Fruit fly (Drosophila melanogaster) whole organism, larva: ENCODE results near the gene CG13062.

ENCODE experiments used
- noc ChIP-seq: fragments of 200-800 bp; sonication (Bioruptor generic); optimal IDR thresholded peaks from 3 replicates; lab custom pipeline; 2019; ENCODE audit warnings: missing biosample characterization, mild to moderate bottlenecking, missing genetic modification characterization, moderate library complexity

The CG13062 gene

dm6 chr3L:16313985-16314384 is at the start of gene CG13062:
CG13062 (plus strand) TSS chr3L:16314285.
- TF ChIP-seq noc (tag; lab: Kevin White, UChicago): no peak

- TF ChIP-seq noc (tag; lab: Kevin White, UChicago): no peak
Measured at dm6 chr3L:16265000-16265399, 49.1 kb upstream of the CG13062 start, which contains the start of the genes CG13051 and CG13069. CG13051 (minus strand) TSS chr3L:16265100. CG13069 (plus strand) TSS chr3L:16265385.

DNA sequence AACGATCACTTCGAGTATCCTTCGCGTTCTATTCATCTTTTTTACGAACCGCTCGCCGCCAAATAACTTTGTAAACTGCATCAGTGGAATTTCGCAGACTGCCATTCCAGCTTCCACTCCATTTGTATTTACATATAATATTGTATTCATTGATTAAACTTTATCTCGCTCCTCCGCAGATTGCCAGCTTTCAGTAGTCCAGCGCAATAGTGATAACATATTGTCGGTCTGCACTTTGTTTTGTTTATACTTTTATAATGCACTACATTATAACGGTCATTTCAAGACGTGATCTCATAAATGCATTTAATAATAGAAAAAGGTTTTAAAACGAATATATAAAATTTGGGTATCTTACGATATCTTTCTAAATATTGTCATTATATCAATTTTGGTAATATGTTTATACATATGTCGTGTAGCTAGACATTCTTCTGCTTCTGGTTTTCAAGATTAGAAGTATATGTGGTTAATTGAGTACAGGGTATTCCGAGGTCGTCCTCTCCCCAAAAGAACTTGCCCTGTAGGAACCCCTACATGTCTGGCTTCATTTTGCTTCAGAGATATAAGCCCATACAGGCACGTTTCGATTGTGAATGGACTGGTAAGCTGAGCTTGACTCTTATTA is 45.9 kb upstream of the CG13062 start, which contains the start of gene CG4950:
Gene CG4950, minus strand, starts transcription at position 51 of the 628 bp plus-strand sequence.
- no peak for TF ChIP-seq noc (tag; lab: Kevin White, UChicago)

DNA sequence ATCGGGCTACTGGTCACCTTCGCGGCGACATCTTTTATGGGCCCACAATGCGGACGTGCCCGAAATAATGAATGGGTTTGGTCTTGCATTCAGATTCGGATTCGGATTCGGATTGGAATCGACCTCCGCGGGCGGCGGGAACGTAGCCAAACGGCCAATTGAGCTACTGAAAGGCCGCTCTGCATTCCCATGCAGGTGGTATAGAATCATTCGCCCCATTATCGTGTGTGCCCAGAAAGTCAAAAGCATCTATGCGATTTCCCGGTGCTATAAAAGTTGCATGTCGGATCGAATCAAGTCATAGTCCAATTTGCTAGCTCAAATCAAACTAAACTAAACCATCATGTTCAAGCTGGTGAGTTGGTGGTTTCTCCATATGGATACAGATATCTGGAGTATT is 45.0 kb upstream of the CG13062 start, which contains the start of gene CG13068:
Gene CG13068, plus strand, starts transcription at position 301 of the 400 bp plus-strand sequence.
- no peak for TF ChIP-seq noc (tag; lab: Kevin White, UChicago)

DNA sequence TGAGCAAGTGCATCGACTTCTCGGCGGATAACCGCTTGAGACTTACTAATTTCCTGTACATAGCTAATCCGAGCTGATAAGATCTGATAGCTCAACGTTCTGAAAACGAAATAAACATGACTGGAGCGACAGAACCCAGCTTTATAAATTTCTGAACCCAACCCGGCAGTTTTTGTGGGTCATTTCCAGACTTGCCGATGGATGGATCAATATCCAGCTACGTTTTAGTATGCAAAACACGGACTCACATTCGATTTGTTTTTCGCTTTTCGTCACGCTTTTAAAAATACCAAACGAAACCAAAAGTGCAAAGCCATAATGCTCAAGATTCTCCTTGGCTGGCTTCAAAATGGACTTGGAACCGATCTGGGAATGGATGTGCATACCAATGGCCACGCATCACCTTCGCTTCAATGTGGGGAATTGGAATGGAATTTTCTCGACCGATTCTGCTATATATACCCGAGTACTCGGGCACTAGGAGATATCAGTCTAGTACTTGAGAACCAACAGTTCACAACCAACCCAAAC is 43.2 kb upstream of the CG13062 start, which contains the start of the genes CG34248 and CG13067:
Gene CG34248, minus strand, starts transcription at position 101 of the 531 bp plus-strand sequence.
Gene CG13067, plus strand, starts transcription at position 481 of the 531 bp plus-strand sequence.
- no peak for TF ChIP-seq noc (tag; lab: Kevin White, UChicago)

- TF ChIP-seq noc (tag; lab: Kevin White, UChicago): no peak
Measured at dm6 chr3L:16272338-16272959, 41.6 kb upstream of the CG13062 start, which contains the start of gene CG13066. CG13066 (plus strand) TSS chr3L:16272909.

dm6 chr3L:16275391-16276017 is 38.6 kb upstream of the CG13062 start:
- no peak for TF ChIP-seq noc (tag; lab: Kevin White, UChicago)

- no peak for TF ChIP-seq noc (tag; lab: Kevin White, UChicago)
Measured at dm6 chr3L:16277135-16277534, 37.0 kb upstream of the CG13062 start, which contains the start of gene CG13065. CG13065 (plus strand) TSS chr3L:16277435.

DNA sequence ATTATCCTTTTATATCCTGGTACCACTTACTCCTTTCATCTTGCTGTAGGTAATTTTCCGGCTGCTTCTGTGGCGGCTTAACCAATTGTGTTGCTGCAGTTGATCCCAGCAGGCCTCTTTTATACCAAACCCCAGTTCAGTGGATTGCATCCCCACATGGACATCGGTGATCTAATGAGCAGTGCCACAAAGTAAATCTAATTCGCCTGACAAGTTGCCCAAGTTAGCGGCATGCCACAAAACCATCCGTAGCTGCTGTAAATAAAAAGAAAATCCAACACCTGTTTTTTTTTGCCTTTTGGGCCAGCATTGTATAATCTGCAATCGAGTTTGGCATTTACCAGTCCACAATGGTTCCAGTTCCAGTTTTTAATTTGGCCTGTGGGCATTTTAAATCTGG is 34.9 kb upstream of the CG13062 start, which contains the start of gene CG13050:
Gene CG13050, minus strand, starts transcription at position 101 of the 400 bp plus-strand sequence.
- no peak for TF ChIP-seq noc (tag; lab: Kevin White, UChicago)

DNA sequence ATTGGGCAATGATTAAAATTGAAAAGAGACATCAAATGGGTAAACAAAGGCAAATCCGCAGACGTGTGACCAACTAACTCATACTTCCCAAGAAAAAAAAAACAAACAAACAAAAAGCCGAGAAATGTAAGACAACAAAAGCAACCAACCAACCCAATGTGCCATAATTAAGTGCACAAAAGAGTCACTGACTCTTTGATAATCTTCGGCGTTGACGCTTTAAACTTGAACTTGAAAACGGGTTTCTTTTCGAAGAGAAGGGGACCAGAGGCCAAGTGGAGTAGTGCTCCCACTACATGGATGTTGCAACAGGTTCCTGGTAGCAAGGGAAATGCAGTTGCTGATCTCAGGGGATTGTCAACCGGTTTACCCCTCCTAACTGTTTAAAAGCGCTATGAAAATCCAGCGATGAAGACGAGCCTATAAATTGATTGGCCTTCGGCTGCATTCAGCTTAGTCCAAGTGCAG is 34.1 kb upstream of the CG13062 start, which contains the start of gene CG13064:
Gene CG13064, plus strand, starts transcription at position 418 of the 468 bp plus-strand sequence.
- no peak for TF ChIP-seq noc (tag; lab: Kevin White, UChicago)

DNA sequence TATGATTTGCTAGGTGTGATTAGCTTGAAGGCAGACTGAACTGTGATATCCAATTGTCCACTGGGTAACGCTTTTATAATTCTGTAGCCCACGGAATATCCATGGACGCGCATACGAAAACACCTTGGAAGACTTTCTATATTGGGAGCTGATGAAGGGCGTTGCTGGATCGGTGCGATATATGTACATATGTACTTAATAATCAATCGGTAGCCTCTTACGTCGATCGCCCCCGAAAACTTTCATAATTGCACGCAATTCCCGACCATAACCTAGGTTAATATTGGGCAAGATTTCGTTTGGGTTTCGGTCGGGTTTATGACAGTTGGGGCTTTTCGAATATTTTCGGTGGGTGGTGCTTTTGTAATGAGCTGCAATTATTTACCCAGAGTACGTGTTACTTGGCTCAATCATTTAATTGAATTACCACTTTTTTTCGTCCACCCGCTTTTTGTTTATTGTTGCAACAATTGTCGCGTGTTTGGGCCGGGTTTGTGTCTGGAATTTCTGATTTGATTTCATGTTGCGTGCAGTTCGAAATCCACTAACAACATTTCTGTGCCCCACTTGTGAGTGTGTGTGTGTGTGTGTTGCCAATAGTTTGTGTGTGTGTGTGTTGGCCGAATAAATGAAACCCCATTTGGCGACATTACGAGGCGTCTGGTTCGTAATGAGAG is 32.1 kb upstream of the CG13062 start, which contains the start of gene CG13049:
Gene CG13049, minus strand, starts transcription at position 51 of the 677 bp plus-strand sequence.
- TF ChIP-seq noc (tag; lab: Kevin White, UChicago): no peak

DNA sequence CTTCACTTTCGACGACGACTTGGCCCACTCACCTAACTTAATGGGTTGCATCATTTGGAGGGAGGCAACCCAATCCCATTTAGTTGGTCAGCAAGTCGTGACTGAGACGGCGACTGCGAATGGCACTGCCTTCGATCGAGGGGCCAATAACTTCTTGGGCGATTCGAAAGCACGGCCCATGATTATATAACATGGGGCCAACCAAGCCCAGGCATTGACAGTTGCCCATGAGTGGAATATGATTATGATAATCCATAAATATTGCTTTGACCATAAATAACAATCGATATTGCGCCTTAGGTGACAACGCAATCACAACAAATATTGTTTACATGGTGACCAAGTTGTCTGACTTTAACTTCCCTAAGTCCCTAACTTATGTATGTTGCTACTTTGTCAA is 30.3 kb upstream of the CG13062 start, which contains the start of gene CG13048:
Gene CG13048, minus strand, starts transcription at position 101 of the 400 bp plus-strand sequence.
- no peak for TF ChIP-seq noc (tag; lab: Kevin White, UChicago)

- TF ChIP-seq noc (tag; lab: Kevin White, UChicago): no peak
Measured at dm6 chr3L:16285346-16285911, 28.7 kb upstream of the CG13062 start, which contains the start of gene CG13047. CG13047 (minus strand) TSS chr3L:16285396.

dm6 chr3L:16286258-16286657 is 27.8 kb upstream of the CG13062 start:
- no peak for TF ChIP-seq noc (tag; lab: Kevin White, UChicago)
